Worm (Caenorhabditis elegans): Measurements from ENCODE around the gene ZK816.1.

Gene ZK816.1

ce11 chrX:3347904-3348441 lies 3.5 kb upstream of the ZK816.1 start, which contains the start of gene ZK816.3 (continued):
- TF ChIP-seq madf-3 (GFP tag; IDR thresholded peaks at IDR 0.05) (no peak), madf-6 (GFP tag; IDR thresholded peaks at IDR 0.05) (peak; percentile 43; the same call in 1 of the 2 replicates), F10E7.11 (tag; optimal IDR thresholded peaks at IDR 0.05) (no peak), snpc-4 (GFP tag; optimal IDR thresholded peaks at IDR 0.05) (peak; percentile 57), snpc-4 (tag; optimal IDR thresholded peaks at IDR 0.05) (peak in 2 of 4 experiments; percentile 25 to 65), snpc-1.1 (tag; optimal IDR thresholded peaks at IDR 0.05; ENCODE audit: insufficient read depth) (peak; percentile 10), ceh-91 (GFP tag; IDR thresholded peaks at IDR 0.05) (no peak), tbp1 (GFP tag; optimal IDR thresholded peaks at IDR 0.05) (peak; percentile 85), tlf-1 (GFP tag; optimal IDR thresholded peaks at IDR 0.05) (no peak), nhr-90 (tag; optimal IDR thresholded peaks at IDR 0.05) (peak; percentile 43), pha-4 (tag; optimal IDR thresholded peaks at IDR 0.05) (no peak), ztf-22 (GFP tag; optimal IDR thresholded peaks at IDR 0.05) (no peak), Y56A3A.18 (GFP tag; IDR thresholded peaks at IDR 0.05) (0 out of 2 replicates have a peak, but pooled peaks have one; percentile 66), dox-1 (GFP tag; IDR thresholded peaks at IDR 0.05) (peak; percentile 64; the same call in 1 of the 2 replicates), ceh-100 (GFP tag; IDR thresholded peaks at IDR 0.05) (no peak), F33H1.4 (GFP tag; IDR thresholded peaks at IDR 0.05) (no peak), nfyb-1 (GFP tag; IDR thresholded peaks at IDR 0.05) (no peak), lin-54 (GFP tag; optimal IDR thresholded peaks at IDR 0.05) (no peak), bed-1 (GFP tag; IDR thresholded peaks at IDR 0.05) (no peak), pbrm-1 (GFP tag; IDR thresholded peaks at IDR 0.05) (peak; percentile 55; the same call in 1 of the 2 replicates), ama-1 (optimal IDR thresholded peaks at IDR 0.05) (no peak), ama-1 (GFP tag; optimal IDR thresholded peaks at IDR 0.05) (peak in 1 of 2 experiments; percentile 46), zim-3 (tag; optimal IDR thresholded peaks at IDR 0.05) (no peak), lin-26 (GFP tag; IDR thresholded peaks at IDR 0.05) (peak; percentile 83), ceh-79 (tag; optimal IDR thresholded peaks at IDR 0.05) (no peak), dpff-1 (tag; optimal IDR thresholded peaks at IDR 0.05) (no peak), somi-1 (GFP tag; optimal IDR thresholded peaks at IDR 0.05) (no peak), Y95B8A.8 (GFP tag; IDR thresholded peaks at IDR 0.05) (no peak), ztf-18 (tag; optimal IDR thresholded peaks at IDR 0.05) (peak; percentile 50), cebp-1 (GFP tag; IDR thresholded peaks at IDR 0.05) (no peak), cebp-1 (tag; optimal IDR thresholded peaks at IDR 0.05) (peak; percentile 30), egl-18 (GFP tag; IDR thresholded peaks at IDR 0.05) (no peak), nfya-1 (tag; optimal IDR thresholded peaks at IDR 0.05; ENCODE audit: borderline replicate concordance, insufficient read depth) (no peak), hmg-20 (GFP tag; IDR thresholded peaks at IDR 0.05) (no peak), sea-2 (GFP tag; IDR thresholded peaks at IDR 0.05) (no peak), ztf-26 (tag; optimal IDR thresholded peaks at IDR 0.05) (peak; percentile 14)

- TF ChIP-seq him-1 (tag; optimal IDR thresholded peaks at IDR 0.05) (no peak), nfya-1 (tag; optimal IDR thresholded peaks at IDR 0.05; ENCODE audit: borderline replicate concordance, insufficient read depth) (no peak), rec-8 (tag; optimal IDR thresholded peaks at IDR 0.05) (no peak), sdz-38 (tag; optimal IDR thresholded peaks at IDR 0.05) (no peak), F22D6.2 (tag; optimal IDR thresholded peaks at IDR 0.05) (no peak), lin-40 (tag; optimal IDR thresholded peaks at IDR 0.05) (no peak), madf-6 (GFP tag; IDR thresholded peaks at IDR 0.05) (no peak)
These were observed 1.2 kb upstream of the ZK816.1 start, which contains the start of gene nspg-4 for ce11 chrX:3350306-3350705. Gene nspg-4, minus strand, starts transcription at chrX:3350406.
